Worm (Caenorhabditis elegans) whole organism, L2 larva: ENCODE results near the gene F35A5.8.

Experiments used
- F13H6.1 ChIP-seq: sonication (generic microtip); optimal IDR thresholded peaks from 2 replicates; lab custom pipeline; 2016; ENCODE audit warnings: missing genetic modification characterization, missing compliant biosample characterization
- aly-2 ChIP-seq: fragments of 150-350 bp; optimal IDR thresholded peaks from 2 replicates; lab custom pipeline; 2014; ENCODE audit warnings: missing biosample characterization, missing genetic modification characterization
- ceh-82 ChIP-seq: fragments of 150-350 bp; optimal IDR thresholded peaks from 2 replicates; lab custom pipeline; 2014; ENCODE audit warnings: missing biosample characterization, missing genetic modification characterization
- lin-13 ChIP-seq: fragments of 150-350 bp; optimal IDR thresholded peaks from 2 replicates; lab custom pipeline; 2014; ENCODE audit warnings: missing biosample characterization, missing genetic modification reagents, missing genetic modification characterization
- lsy-2 ChIP-seq, 2 experiments: fragments of 150-350 bp in 1 of 2; sonication (generic microtip) in 1 of 2; optimal IDR thresholded peaks; 2 replicates each; lab custom pipeline; 2014 to 2017; ENCODE audit warnings: missing biosample characterization in 2 of 2, missing genetic modification characterization in 2 of 2
- mdl-1 ChIP-seq, 2 experiments: fragments of 150-350 bp in 1 of 2; sonication (generic microtip) in 1 of 2; optimal IDR thresholded peaks; 2 replicates each; lab custom pipeline; 2017; ENCODE audit warnings: missing biosample characterization in 2 of 2, missing genetic modification characterization in 2 of 2
- nhr-11 ChIP-seq: fragments of 150-350 bp; optimal IDR thresholded peaks from 2 replicates; lab custom pipeline; 2014; ENCODE audit warnings: missing biosample characterization, missing genetic modification characterization
- nhr-237 ChIP-seq: fragments of 150-350 bp; optimal IDR thresholded peaks from 2 replicates; lab custom pipeline; 2014; ENCODE audit warnings: missing biosample characterization, missing genetic modification characterization
- skn-1 ChIP-seq: sonication (generic microtip); optimal IDR thresholded peaks from 2 replicates; lab custom pipeline; 2017; ENCODE audit warnings: missing biosample characterization, missing genetic modification characterization
- ztf-4 ChIP-seq: fragments of 150-350 bp; optimal IDR thresholded peaks from 2 replicates; lab custom pipeline; 2014; ENCODE audit warnings: missing biosample characterization, missing genetic modification characterization

DNA sequence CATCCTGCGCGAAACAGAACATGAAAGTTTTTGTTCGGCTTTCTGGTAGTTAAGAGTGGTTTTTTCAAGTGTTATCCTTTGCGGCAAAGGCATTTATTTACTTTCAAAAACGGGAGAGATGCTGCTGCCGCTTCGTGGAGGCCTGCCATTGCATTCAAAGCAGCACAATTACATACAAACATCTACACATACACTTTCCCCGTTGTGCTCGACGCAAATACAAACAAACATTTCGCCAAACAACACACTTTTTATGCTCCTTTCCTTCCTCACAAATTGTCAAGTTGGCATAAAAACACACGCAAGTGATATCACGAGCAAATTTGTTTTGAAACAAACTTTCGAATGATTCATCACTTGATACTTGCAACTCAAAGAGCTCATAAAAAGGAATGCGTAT is 22.9 kb upstream of the F35A5.8 start:
- TF ChIP-seq aly-2 (tag; lab: Kevin White, UChicago) (no peak), skn-1 (tag; lab: Kevin White, UChicago) (no peak), lsy-2 (tag; optimal IDR thresholded peaks at IDR 0.05; lab: Kevin White, UChicago) (no peak), nhr-237 (tag; lab: Kevin White, UChicago) (no peak), nhr-11 (no peak), ztf-4 (tag; lab: Kevin White, UChicago) (no peak), mdl-1 (tag; optimal IDR thresholded peaks at IDR 0.05; lab: Kevin White, UChicago) (no peak), lin-13 (GFP tag; lab: Kevin White, UChicago) (no peak), F13H6.1 (tag; lab: Kevin White, UChicago) (peak; percentile 73), ceh-82 (no peak)
